Worm (Caenorhabditis elegans): ENCODE results near the gene cytb-5.1.

cytb-5.1 gene

DNA sequence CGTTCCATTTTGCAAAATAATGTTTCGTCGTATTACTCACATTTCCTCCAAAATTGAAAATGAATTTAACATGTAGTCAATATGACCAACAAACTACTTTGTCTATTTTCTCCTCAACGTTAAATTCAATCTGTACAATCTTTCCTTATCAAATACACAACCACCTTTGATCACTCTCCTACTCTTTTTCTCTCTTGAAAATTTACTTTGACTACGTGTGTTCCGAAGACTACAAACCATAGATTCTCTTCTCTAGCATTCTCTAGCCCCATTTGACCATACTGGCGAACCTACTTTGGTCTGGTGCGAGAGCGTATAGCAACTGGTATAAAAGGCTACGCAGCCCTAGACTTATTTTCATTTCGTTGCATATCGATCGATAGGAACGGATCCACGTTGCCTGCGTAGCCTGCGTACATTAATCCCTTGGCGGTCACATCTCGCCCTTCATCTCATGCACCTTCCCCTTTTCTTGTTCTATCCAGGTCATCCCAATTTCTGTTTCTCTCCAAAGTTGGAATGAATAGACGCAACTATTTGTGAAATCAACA, 1.5 kb upstream of the cytb-5.1 start (continued):
- TF ChIP-seq nhr-11 (tag; optimal IDR thresholded peaks at IDR 0.05) (no peak), fkh-10 (GFP tag; optimal IDR thresholded peaks at IDR 0.05) (no peak), R02D3.7 (tag; optimal IDR thresholded peaks at IDR 0.05) (no peak), F10B5.3 (tag; optimal IDR thresholded peaks at IDR 0.05) (no peak), dve-1 (tag; optimal IDR thresholded peaks at IDR 0.05; ENCODE audit: insufficient read depth) (peak; percentile 68), mdl-1 (tag; optimal IDR thresholded peaks at IDR 0.05) (peak in 1 of 2 experiments; percentile 34), mes-2 (tag; optimal IDR thresholded peaks at IDR 0.05; ENCODE audit: poor library complexity, severe bottlenecking) (peak; percentile 1)

DNA sequence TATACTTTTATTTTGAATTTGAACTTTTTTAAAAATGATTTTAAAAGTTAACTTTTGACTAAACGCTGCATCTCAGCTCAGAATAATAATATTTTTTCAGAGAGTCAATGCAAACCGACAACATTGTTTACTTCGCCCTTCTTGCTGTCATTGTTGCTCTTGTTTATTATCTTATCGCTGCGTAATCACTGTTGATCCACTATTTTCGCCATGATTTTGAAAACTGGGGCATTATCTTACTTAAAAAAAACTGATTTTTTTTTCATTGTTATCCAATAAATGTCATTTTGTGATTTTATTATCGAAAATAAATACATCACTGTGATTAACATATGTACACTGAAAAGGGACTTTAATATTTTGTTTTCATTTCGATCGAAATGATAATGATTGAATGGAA, 1.0 kb downstream of the cytb-5.1 start:
- TF ChIP-seq lsy-2 (tag; optimal IDR thresholded peaks at IDR 0.05) = no peak
- TF ChIP-seq aly-2 (tag; optimal IDR thresholded peaks at IDR 0.05) = no peak
- no peak for TF ChIP-seq egl-27 (tag; optimal IDR thresholded peaks at IDR 0.05)
- no peak for TF ChIP-seq ZK337.2 (GFP tag; IDR thresholded peaks at IDR 0.05)
- no peak for TF ChIP-seq daf-16 (GFP tag; optimal IDR thresholded peaks at IDR 0.05)
- peak; percentile 77 for TF ChIP-seq daf-16 (tag; optimal IDR thresholded peaks at IDR 0.05)
- no peak for TF ChIP-seq madf-5 (GFP tag; IDR thresholded peaks at IDR 0.05)
- TF ChIP-seq ztf-11 (tag; optimal IDR thresholded peaks at IDR 0.05) = no peak
- no peak for TF ChIP-seq nhr-28 (tag; optimal IDR thresholded peaks at IDR 0.05)
- peak; percentile 64 for TF ChIP-seq aha-1 (tag)
- TF ChIP-seq unc-62 (GFP tag; optimal IDR thresholded peaks at IDR 0.05 in 1 of 2) = peak in 1 of 2 experiments; percentile 32
- no peak for TF ChIP-seq unc-62 (tag; optimal IDR thresholded peaks at IDR 0.05)

DNA sequence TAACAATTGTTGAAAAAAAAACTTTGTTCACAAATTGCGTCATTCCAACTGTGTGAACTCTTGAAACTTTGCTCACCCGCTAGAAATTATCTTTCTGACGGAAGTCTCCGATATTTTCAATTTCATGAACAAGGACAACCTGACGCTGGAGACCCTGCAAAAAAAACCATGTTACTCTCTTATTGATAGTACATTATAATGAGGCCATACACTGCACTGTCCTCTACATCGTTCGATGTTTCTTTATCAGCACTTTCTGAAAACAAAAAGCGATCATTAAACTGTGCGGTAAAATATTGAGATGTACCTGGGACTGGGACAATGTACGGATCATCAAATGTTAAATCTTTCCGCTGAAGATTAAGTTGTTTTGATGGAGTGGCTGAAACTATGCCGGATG, 1.8 kb downstream of the cytb-5.1 start:
- peak; percentile 80 for TF ChIP-seq nhr-28 (tag; optimal IDR thresholded peaks at IDR 0.05)
- TF ChIP-seq duxl-1 (tag; optimal IDR thresholded peaks at IDR 0.05; ENCODE audit: poor library complexity) = no peak
- no peak for TF ChIP-seq daf-16 (GFP tag; optimal IDR thresholded peaks at IDR 0.05)
- peak; percentile 62 for TF ChIP-seq daf-16 (tag; optimal IDR thresholded peaks at IDR 0.05)
- no peak for TF ChIP-seq nhr-102 (tag; optimal IDR thresholded peaks at IDR 0.05)
- no peak for TF ChIP-seq fos-1 (tag; optimal IDR thresholded peaks at IDR 0.05)
- no peak for TF ChIP-seq saeg-2 (GFP tag; IDR thresholded peaks at IDR 0.05)
- TF ChIP-seq spr-1 (tag; optimal IDR thresholded peaks at IDR 0.05) = no peak
- peak; percentile 70 for TF ChIP-seq dmd-6 (GFP tag; IDR thresholded peaks at IDR 0.05)
- TF ChIP-seq nhr-42 (GFP tag; IDR thresholded peaks at IDR 0.05) = no peak
- no peak for TF ChIP-seq lin-29 (GFP tag; IDR thresholded peaks at IDR 0.05)
- TF ChIP-seq nhr-237 (tag; optimal IDR thresholded peaks at IDR 0.05) = no peak
- TF ChIP-seq nhr-6 (tag; optimal IDR thresholded peaks at IDR 0.05) = no peak
- TF ChIP-seq vab-7 (GFP tag; IDR thresholded peaks at IDR 0.05) = no peak
- no peak for TF ChIP-seq ceh-62 (tag; optimal IDR thresholded peaks at IDR 0.05)
- no peak for TF ChIP-seq zfp-2 (tag; optimal IDR thresholded peaks at IDR 0.05)
- no peak for TF ChIP-seq rbr-2 (tag; optimal IDR thresholded peaks at IDR 0.05)
- no peak for TF ChIP-seq sdz-12 (GFP tag; optimal IDR thresholded peaks at IDR 0.05)
- TF ChIP-seq fkh-10 (GFP tag; optimal IDR thresholded peaks at IDR 0.05) = no peak
- no peak for TF ChIP-seq arid-1 (GFP tag; conservative IDR thresholded peaks at IDR 0.05)
- no peak for TF ChIP-seq Y75B8A.6 (GFP tag; IDR thresholded peaks at IDR 0.05)
- peak; percentile 5 for TF ChIP-seq dve-1 (tag; optimal IDR thresholded peaks at IDR 0.05; ENCODE audit: insufficient read depth)
- no peak for TF ChIP-seq tra-1 (GFP tag; IDR thresholded peaks at IDR 0.05)
- no peak for TF ChIP-seq ceh-44 (GFP tag; IDR thresholded peaks at IDR 0.05)
- TF ChIP-seq F10B5.3 (tag; optimal IDR thresholded peaks at IDR 0.05) = no peak
- no peak for TF ChIP-seq ceh-82 (tag; optimal IDR thresholded peaks at IDR 0.05)
- no peak for TF ChIP-seq attf-4 (tag; optimal IDR thresholded peaks at IDR 0.05)
- TF ChIP-seq lin-1 (GFP tag; IDR thresholded peaks at IDR 0.05) = no peak
- TF ChIP-seq mes-2 (tag; optimal IDR thresholded peaks at IDR 0.05; ENCODE audit: poor library complexity, severe bottlenecking) = no peak
- peak; percentile 24 for TF ChIP-seq pqm-1 (tag; optimal IDR thresholded peaks at IDR 0.05)
- TF ChIP-seq daf-8 (GFP tag; IDR thresholded peaks at IDR 0.05) = no peak
- no peak for TF ChIP-seq nhr-10 (tag; optimal IDR thresholded peaks at IDR 0.05)
- no peak for TF ChIP-seq F26F4.8 (GFP tag; conservative IDR thresholded peaks at IDR 0.05)
- TF ChIP-seq lin-38 (GFP tag; IDR thresholded peaks at IDR 0.05) = 0 out of 2 replicates have a peak, but pooled peaks have one; percentile 18
- no peak for TF ChIP-seq daf-12 (tag; optimal IDR thresholded peaks at IDR 0.05)
- TF ChIP-seq zfp-3 (GFP tag; conservative IDR thresholded peaks at IDR 0.05) = 0 out of 2 replicates have a peak, but pooled peaks have one; percentile 8

Measured in whole organism, L4 larva.